Worm (Caenorhabditis elegans) whole organism, L4/young adult: ENCODE measurements around the gene pyt-1.

Experiments
- W03F9.2 ChIP-seq: fragments of 150-350 bp; optimal IDR thresholded peaks from 2 replicates; lab custom pipeline; 2014; ENCODE audit warnings: missing biosample characterization, missing genetic modification characterization
- dao-5 ChIP-seq: sonication (generic microtip); optimal IDR thresholded peaks from 2 replicates; lab custom pipeline; 2016; ENCODE audit warnings: missing genotype, missing genetic modification characterization, moderate library complexity, missing compliant biosample characterization
- him-1 ChIP-seq: sonication (generic microtip); optimal IDR thresholded peaks from 2 replicates; lab custom pipeline; 2016; ENCODE audit warnings: missing genotype, missing genetic modification reagents, missing genetic modification characterization, missing compliant biosample characterization

pyt-1 gene

ce11 chrV:10229222-10229879 lies at the start of gene pyt-1, which contains the start of gene fipr-7:
Gene pyt-1 (minus strand): TSS chrV:10229322.
Gene fipr-7 (plus strand): TSS chrV:10229829.
- no peak for TF ChIP-seq W03F9.2
- TF ChIP-seq him-1 (tag; lab: Kevin White, UChicago) = no peak
- TF ChIP-seq dao-5 (tag; lab: Kevin White, UChicago) = no peak

ce11 chrV:10277579-10277978 lies 48.5 kb upstream of the pyt-1 start, which contains the start of gene lys-1:
Gene lys-1 (plus strand): TSS chrV:10277904.
- TF ChIP-seq W03F9.2 (no peak), him-1 (tag; lab: Kevin White, UChicago) (no peak), dao-5 (tag; lab: Kevin White, UChicago) (no peak)

- no peak for TF ChIP-seq W03F9.2
Observed at ce11 chrV:10276038-10276437, 46.9 kb upstream of the pyt-1 start.

DNA sequence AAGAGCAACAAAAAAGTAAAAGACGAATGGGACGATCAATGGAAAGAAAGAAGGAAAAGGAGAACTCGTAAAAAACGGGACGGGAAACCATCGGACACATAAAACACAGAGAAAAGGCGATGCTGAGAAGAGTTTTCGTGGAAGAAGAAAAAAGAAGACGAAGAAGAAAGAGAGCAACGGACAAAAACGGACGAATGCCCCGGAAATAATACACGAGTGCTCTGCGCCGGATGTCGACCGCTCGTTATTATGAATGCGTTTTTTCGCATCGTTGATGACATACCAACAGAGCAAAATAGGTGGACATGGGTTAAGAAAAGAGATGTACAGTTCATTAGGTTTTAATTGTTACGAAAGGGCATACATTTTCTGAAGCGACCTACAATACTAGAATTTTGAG lies 46.5 kb upstream of the pyt-1 start, which contains the start of gene Y22F5A.11:
Gene Y22F5A.11, minus strand, starts transcription at position 28 of the 400 bp plus-strand sequence.
- TF ChIP-seq him-1 (tag; lab: Kevin White, UChicago) (no peak), W03F9.2 (no peak), dao-5 (tag; lab: Kevin White, UChicago) (no peak)

- TF ChIP-seq W03F9.2 = no peak
- TF ChIP-seq him-1 (tag; lab: Kevin White, UChicago) = peak; percentile 46
- no peak for TF ChIP-seq dao-5 (tag; lab: Kevin White, UChicago)
Observed at ce11 chrV:10273837-10274236, 44.7 kb upstream of the pyt-1 start.

DNA sequence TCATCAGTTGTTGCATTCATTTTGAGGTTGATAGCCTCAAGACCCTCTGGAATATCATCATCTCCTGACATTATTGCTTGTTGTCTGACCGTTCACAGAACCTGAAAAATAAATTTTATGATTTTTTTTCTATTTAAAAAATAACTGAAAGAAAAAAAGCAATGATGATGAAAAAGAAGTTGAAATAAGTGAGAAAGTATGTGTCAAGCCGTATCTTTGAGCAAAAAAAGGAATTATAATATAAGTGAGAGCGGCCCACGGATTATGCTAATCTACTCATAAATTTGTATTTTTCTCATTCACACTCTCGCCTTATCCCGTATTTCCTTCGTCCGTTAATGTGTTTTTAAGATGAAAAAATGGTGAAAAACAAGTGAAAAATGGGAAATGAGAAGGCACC lies 41.1 kb upstream of the pyt-1 start, which contains the start of gene ric-4:
Gene ric-4, minus strand, starts transcription at position 101 of the 400 bp plus-strand sequence.
- TF ChIP-seq W03F9.2 (no peak), dao-5 (tag; lab: Kevin White, UChicago) (no peak), him-1 (tag; lab: Kevin White, UChicago) (no peak)

- TF ChIP-seq dao-5 (tag; lab: Kevin White, UChicago) (no peak), W03F9.2 (no peak), him-1 (tag; lab: Kevin White, UChicago) (no peak)
Observed at ce11 chrV:10266050-10266449, 36.9 kb upstream of the pyt-1 start.

DNA sequence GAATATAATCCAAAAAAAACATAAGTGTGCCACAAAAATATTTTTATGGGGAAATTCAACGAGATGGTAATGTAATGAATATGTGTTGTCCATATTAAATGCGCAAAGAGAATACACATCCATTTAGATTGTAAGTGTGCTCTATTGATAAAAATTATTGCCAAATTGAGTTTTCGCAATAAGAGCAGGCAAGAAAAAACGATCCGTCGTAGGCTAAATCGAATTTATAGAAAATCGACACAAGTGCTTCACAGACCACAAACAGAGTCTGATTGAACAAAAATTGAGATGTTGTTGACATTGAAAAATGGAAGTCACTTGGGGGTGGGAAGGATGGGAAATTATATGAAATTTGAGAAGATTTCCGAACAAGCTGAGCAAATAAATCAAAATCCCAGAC lies 35.9 kb upstream of the pyt-1 start:
- TF ChIP-seq him-1 (tag; lab: Kevin White, UChicago) (no peak), W03F9.2 (no peak), dao-5 (tag; lab: Kevin White, UChicago) (no peak)

DNA sequence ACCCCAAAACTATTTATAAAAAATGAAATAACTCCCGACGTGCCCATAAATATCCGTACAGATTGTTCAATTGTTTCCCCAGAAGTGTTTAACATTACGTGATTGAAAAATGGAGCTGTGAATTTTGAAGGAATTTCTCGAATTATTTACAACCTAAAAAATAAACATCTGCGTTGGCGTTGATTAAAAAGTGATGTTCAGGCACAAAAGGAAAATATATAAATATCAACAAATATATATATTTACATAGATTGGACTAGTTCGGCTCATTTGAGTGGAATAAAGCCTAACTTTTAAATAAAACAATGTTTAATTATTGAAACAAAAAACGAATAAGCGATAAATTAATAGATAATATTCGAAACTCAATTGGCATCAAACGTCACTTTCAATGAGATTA lies 31.3 kb upstream of the pyt-1 start, which contains the start of gene sri-18:
Gene sri-18, minus strand, starts transcription at position 101 of the 400 bp plus-strand sequence.
- TF ChIP-seq W03F9.2 = no peak
- TF ChIP-seq him-1 (tag; lab: Kevin White, UChicago) = peak; percentile 15

ce11 chrV:10256050-10256449 lies 26.9 kb upstream of the pyt-1 start, which contains the start of gene nhr-232:
Gene nhr-232 (plus strand): TSS chrV:10256170.
- no peak for TF ChIP-seq him-1 (tag; lab: Kevin White, UChicago)
- TF ChIP-seq dao-5 (tag; lab: Kevin White, UChicago) = no peak
- TF ChIP-seq W03F9.2 = no peak

DNA sequence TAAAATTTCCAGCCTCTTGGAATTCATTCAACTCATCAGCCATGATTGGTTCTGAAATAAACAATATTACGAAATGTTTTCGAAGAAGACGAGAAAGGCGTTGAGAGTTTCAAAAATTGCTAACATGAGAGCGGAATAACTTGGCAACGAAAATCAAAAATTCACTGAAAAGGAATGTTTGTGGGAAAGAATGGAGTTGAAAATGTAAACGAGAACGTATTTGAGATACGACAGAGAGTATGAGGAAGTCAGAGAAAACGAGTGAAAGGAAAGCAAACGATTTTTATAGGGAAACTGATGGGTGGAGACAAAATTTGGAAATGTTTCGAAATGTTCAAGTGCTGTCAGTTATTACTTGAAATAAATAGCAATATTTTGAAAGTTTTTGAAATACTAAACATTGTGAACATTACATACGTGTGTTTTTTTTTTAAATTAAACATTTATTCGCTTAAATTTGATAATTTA lies 25.9 kb upstream of the pyt-1 start, which contains the start of gene rop-1:
Gene rop-1, minus strand, starts transcription at position 51 of the 468 bp plus-strand sequence.
- no peak for TF ChIP-seq dao-5 (tag; lab: Kevin White, UChicago)
- no peak for TF ChIP-seq him-1 (tag; lab: Kevin White, UChicago)
- TF ChIP-seq W03F9.2 = no peak

ce11 chrV:10252682-10253081 lies 23.6 kb upstream of the pyt-1 start:
- no peak for TF ChIP-seq W03F9.2
- no peak for TF ChIP-seq him-1 (tag; lab: Kevin White, UChicago)
- no peak for TF ChIP-seq dao-5 (tag; lab: Kevin White, UChicago)

ce11 chrV:10249515-10249914 lies 20.4 kb upstream of the pyt-1 start:
- TF ChIP-seq him-1 (tag; lab: Kevin White, UChicago) (no peak), dao-5 (tag; lab: Kevin White, UChicago) (no peak), W03F9.2 (no peak)

DNA sequence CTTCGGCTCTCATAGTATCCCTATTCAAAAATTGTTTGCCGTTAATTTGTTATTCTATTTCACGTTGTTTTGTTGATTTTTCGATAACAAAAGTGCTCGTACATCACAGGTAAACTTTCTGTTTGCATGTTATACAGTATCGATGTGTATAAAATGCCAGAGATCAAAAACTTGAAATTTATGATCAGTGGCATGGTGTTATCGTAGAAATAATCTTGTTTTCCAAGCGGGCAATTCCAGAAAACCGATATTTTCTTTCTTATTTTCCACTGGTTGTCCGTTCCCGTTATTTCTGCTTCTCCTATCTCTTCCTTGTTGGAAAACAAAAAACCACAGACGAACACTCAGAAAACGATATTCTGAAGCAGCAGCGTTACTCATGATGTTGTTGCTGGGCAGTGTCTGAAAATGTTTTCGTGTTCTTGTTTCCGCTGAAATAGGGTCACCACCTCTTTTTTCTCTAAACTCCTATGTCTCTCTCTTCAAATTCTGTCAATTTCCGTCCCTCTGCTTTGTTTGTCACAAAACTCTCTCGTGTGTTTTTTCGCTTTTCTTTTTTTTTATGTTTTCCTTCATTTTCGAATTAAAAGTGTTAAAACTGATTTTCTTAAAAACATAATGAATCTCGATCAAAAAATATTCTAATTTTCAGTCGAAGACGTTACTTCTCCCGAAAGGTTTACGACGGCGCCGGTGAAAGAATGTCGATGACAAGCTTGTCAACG lies 19.3 kb upstream of the pyt-1 start, which contains the start of gene akt-1:
Gene akt-1, plus strand, starts transcription at position 651 of the 725 bp plus-strand sequence.
- no peak for TF ChIP-seq W03F9.2
- TF ChIP-seq him-1 (tag; lab: Kevin White, UChicago) = no peak
- no peak for TF ChIP-seq dao-5 (tag; lab: Kevin White, UChicago)
